Fruit fly (Drosophila melanogaster) whole organism, embryonic: ENCODE results near the gene mRpL14.

Source experiments
- Asciz ChIP-seq: fragments of 200-800 bp; sonication (Bioruptor generic); optimal IDR thresholded peaks from 2 replicates; lab custom pipeline; 2017; ENCODE audit warnings: missing biosample characterization, mild to moderate bottlenecking, missing genetic modification characterization, missing genetic modification reagents
- Bteb2 ChIP-seq: fragments of 200-800 bp; sonication (Bioruptor generic); optimal IDR thresholded peaks from 2 replicates; lab custom pipeline; 2016; ENCODE audit warnings: missing biosample characterization, missing genetic modification characterization
- CG10209 ChIP-seq: fragments of 200-800 bp; sonication (Bioruptor generic); optimal IDR thresholded peaks from 3 replicates; lab custom pipeline; 2017; ENCODE audit warnings: missing biosample characterization, mild to moderate bottlenecking, missing genetic modification characterization, missing genetic modification reagents
- CG10543 ChIP-seq: fragments of 200-800 bp; sonication (Bioruptor generic); optimal IDR thresholded peaks from 3 replicates; lab custom pipeline; 2017; ENCODE audit warnings: missing biosample characterization, mild to moderate bottlenecking, missing genetic modification characterization, moderate library complexity
- CG11723 ChIP-seq: fragments of 200-800 bp; sonication (Bioruptor generic); optimal IDR thresholded peaks from 2 replicates; lab custom pipeline; 2017; ENCODE audit warnings: missing biosample characterization, mild to moderate bottlenecking, missing genetic modification characterization
- CG12155 ChIP-seq: fragments of 200-800 bp; sonication (Bioruptor generic); optimal IDR thresholded peaks from 3 replicates; lab custom pipeline; 2016; ENCODE audit warnings: missing biosample characterization, missing genetic modification characterization
- CG12219 ChIP-seq: fragments of 200-800 bp; sonication (Bioruptor generic); optimal IDR thresholded peaks from 3 replicates; lab custom pipeline; 2018; ENCODE audit warnings: missing biosample characterization, mild to moderate bottlenecking, missing genetic modification characterization
- CG1233 ChIP-seq: fragments of 200-800 bp; sonication (Bioruptor generic); optimal IDR thresholded peaks from 4 replicates; lab custom pipeline; 2018; ENCODE audit warnings: missing biosample characterization, mild to moderate bottlenecking, missing genetic modification characterization
- CG13624 ChIP-seq: fragments of 200-800 bp; sonication (Bioruptor generic); optimal IDR thresholded peaks from 2 replicates; lab custom pipeline; 2016; ENCODE audit warnings: missing biosample characterization, missing genetic modification characterization
- CG14441 ChIP-seq: fragments of 200-800 bp; sonication (Bioruptor generic); IDR thresholded peaks from 2 replicates; pipeline ENCODE4 v1.3.6; 2022; ENCODE audit warnings: missing biosample characterization, missing genetic modification characterization
- CG15269 ChIP-seq: fragments of 200-800 bp; sonication (Bioruptor generic); optimal IDR thresholded peaks from 2 replicates; lab custom pipeline; 2018; ENCODE audit warnings: missing biosample characterization, mild to moderate bottlenecking, missing genetic modification characterization, moderate library complexity
- CG15696 ChIP-seq: fragments of 200-800 bp; sonication (Bioruptor generic); optimal IDR thresholded peaks from 2 replicates; lab custom pipeline; 2019; ENCODE audit warnings: missing biosample characterization, mild to moderate bottlenecking, missing genetic modification characterization, moderate library complexity
- CG18011 ChIP-seq: fragments of 200-800 bp; sonication (Bioruptor generic); optimal IDR thresholded peaks from 2 replicates; lab custom pipeline; 2017; ENCODE audit warnings: missing biosample characterization, missing genetic modification characterization, mild to moderate bottlenecking, moderate library complexity, missing genotype
- CG18619 ChIP-seq: fragments of 200-800 bp; sonication (Bioruptor generic); optimal IDR thresholded peaks from 3 replicates; lab custom pipeline; 2017; ENCODE audit warnings: missing biosample characterization, mild to moderate bottlenecking, missing genetic modification characterization
- CG18764 ChIP-seq: fragments of 200-800 bp; sonication (Bioruptor generic); optimal IDR thresholded peaks from 3 replicates; lab custom pipeline; 2016; ENCODE audit warnings: missing biosample characterization, missing genetic modification characterization
- CG30020 ChIP-seq: fragments of 200-800 bp; optimal IDR thresholded peaks from 2 replicates; lab custom pipeline; 2019; ENCODE audit warnings: missing biosample characterization, mild to moderate bottlenecking, missing genetic modification characterization, moderate library complexity
- CG32772 ChIP-seq: fragments of 200-800 bp; sonication (Bioruptor generic); IDR thresholded peaks from 2 replicates; pipeline ENCODE4 v1.3.6; 2022; ENCODE audit warnings: missing biosample characterization, missing genetic modification characterization
- CG6791 ChIP-seq: fragments of 200-800 bp; sonication (Bioruptor generic); IDR thresholded peaks from 3 replicates; pipeline ENCODE4 v1.3.6; 2022; ENCODE audit warnings: missing biosample characterization, missing genetic modification characterization; ENCODE audit not compliant: partially characterized antibody
- CG8388 ChIP-seq: fragments of 200-800 bp; sonication (Bioruptor generic); optimal IDR thresholded peaks from 2 replicates; lab custom pipeline; 2019; ENCODE audit warnings: missing biosample characterization, mild to moderate bottlenecking, missing genetic modification characterization, moderate library complexity
- HmgD ChIP-seq: fragments of 200-800 bp; sonication (Bioruptor generic); optimal IDR thresholded peaks from 3 replicates; lab custom pipeline; 2016; ENCODE audit warnings: missing biosample characterization, missing genetic modification characterization
- Mad ChIP-seq: fragments of 200-800 bp; sonication (Bioruptor generic); optimal IDR thresholded peaks from 2 replicates; lab custom pipeline; 2016; ENCODE audit warnings: missing biosample characterization, missing genetic modification characterization
- NC2α ChIP-seq: fragments of 200-800 bp; sonication (Bioruptor generic); optimal IDR thresholded peaks from 2 replicates; lab custom pipeline; 2016; ENCODE audit warnings: missing biosample characterization, missing genetic modification characterization
- Taf1 ChIP-seq: fragments of 200-800 bp; sonication (Bioruptor generic); IDR thresholded peaks from 2 replicates; pipeline ENCODE4 v1.3.6; 2022; ENCODE audit warnings: missing biosample characterization, missing genetic modification characterization
- Usf ChIP-seq: fragments of 200-800 bp; sonication (Bioruptor generic); optimal IDR thresholded peaks from 2 replicates; lab custom pipeline; 2017; ENCODE audit warnings: missing genotype, missing biosample characterization, missing genetic modification characterization
- Xrp1 ChIP-seq: fragments of 200-800 bp; sonication (Bioruptor generic); IDR thresholded peaks from 2 replicates; pipeline ENCODE4 v1.3.6; 2022; ENCODE audit warnings: missing biosample characterization, missing genetic modification characterization
- ap ChIP-seq: fragments of 200-800 bp; sonication (Bioruptor generic); IDR thresholded peaks from 2 replicates; pipeline ENCODE4 v1.3.6; 2022; ENCODE audit warnings: missing biosample characterization, missing genetic modification characterization
- ash1 ChIP-seq: fragments of 200-800 bp; sonication (Bioruptor generic); optimal IDR thresholded peaks from 2 replicates; lab custom pipeline; 2018; ENCODE audit warnings: missing biosample characterization, mild to moderate bottlenecking, missing genetic modification characterization
- bcd ChIP-seq: fragments of 200-800 bp; sonication (Bioruptor generic); optimal IDR thresholded peaks from 2 replicates; lab custom pipeline; 2017; ENCODE audit warnings: missing biosample characterization, mild to moderate bottlenecking, missing genetic modification characterization
- dan ChIP-seq: fragments of 200-800 bp; sonication (Bioruptor generic); IDR thresholded peaks from 2 replicates; pipeline ENCODE4 v1.3.6; 2022; ENCODE audit warnings: missing biosample characterization, missing genetic modification characterization
- dm ChIP-seq: fragments of 200-800 bp; sonication (Bioruptor generic); optimal IDR thresholded peaks from 3 replicates; lab custom pipeline; 2016; ENCODE audit warnings: missing biosample characterization, missing genetic modification characterization
- fd102C ChIP-seq: fragments of 200-800 bp; sonication (Bioruptor generic); optimal IDR thresholded peaks from 2 replicates; lab custom pipeline; 2018; ENCODE audit warnings: missing biosample characterization, mild to moderate bottlenecking, missing genetic modification characterization, moderate library complexity
- lab ChIP-seq: fragments of 200-800 bp; sonication (Bioruptor generic); optimal IDR thresholded peaks from 3 replicates; lab custom pipeline; 2017; ENCODE audit warnings: missing biosample characterization, missing genetic modification characterization, mild to moderate bottlenecking, moderate library complexity, missing genetic modification reagents
- mam ChIP-seq: fragments of 200-800 bp; sonication (Bioruptor generic); optimal IDR thresholded peaks from 3 replicates; lab custom pipeline; 2016; ENCODE audit warnings: missing biosample characterization, missing genetic modification characterization
- oc ChIP-seq: fragments of 200-800 bp; sonication (Bioruptor generic); optimal IDR thresholded peaks from 2 replicates; lab custom pipeline; 2018; ENCODE audit warnings: missing biosample characterization, mild to moderate bottlenecking, missing genetic modification characterization, moderate library complexity
- prd ChIP-seq, 3 experiments: fragments of >200 bp in 2 of 3; fragments of 200-800 bp in 1 of 3; sonication (Bioruptor generic) in 1 of 3; optimal IDR thresholded peaks in 2 of 3; IDR thresholded peaks in 1 of 3; 2 replicates in 2 of 3; 3 replicates in 1 of 3; pipeline versions ENCODE4 v1.3.6 to Lab custom; 2017 to 2022; ENCODE audit warnings: missing biosample characterization in 1 of 3, missing genetic modification characterization in 1 of 3
- repo ChIP-seq: fragments of 200-800 bp; sonication (Bioruptor generic); optimal IDR thresholded peaks from 2 replicates; lab custom pipeline; 2016; ENCODE audit warnings: missing biosample characterization, missing genetic modification characterization
- scrt ChIP-seq: fragments of 200-800 bp; sonication (Bioruptor generic); optimal IDR thresholded peaks from 2 replicates; lab custom pipeline; 2018; ENCODE audit warnings: missing biosample characterization, mild to moderate bottlenecking, missing genetic modification characterization, moderate library complexity
- sd ChIP-seq: fragments of 200-800 bp; sonication (Bioruptor generic); optimal IDR thresholded peaks from 3 replicates; lab custom pipeline; 2018; ENCODE audit warnings: missing biosample characterization, mild to moderate bottlenecking, missing genetic modification characterization, moderate library complexity
- shn ChIP-seq: fragments of 200-800 bp; sonication (Bioruptor generic); optimal IDR thresholded peaks from 3 replicates; lab custom pipeline; 2016; ENCODE audit warnings: missing biosample characterization, missing genetic modification characterization
- sim ChIP-seq: fragments of 200-800 bp; sonication (Bioruptor generic); IDR thresholded peaks from 2 replicates; pipeline ENCODE4 v1.3.6; 2022; ENCODE audit warnings: missing biosample characterization, missing genetic modification characterization
- trh ChIP-seq: fragments of 200-800 bp; sonication (Bioruptor generic); optimal IDR thresholded peaks from 2 replicates; lab custom pipeline; 2016; ENCODE audit warnings: missing biosample characterization, missing genetic modification characterization

mRpL14 gene

DNA sequence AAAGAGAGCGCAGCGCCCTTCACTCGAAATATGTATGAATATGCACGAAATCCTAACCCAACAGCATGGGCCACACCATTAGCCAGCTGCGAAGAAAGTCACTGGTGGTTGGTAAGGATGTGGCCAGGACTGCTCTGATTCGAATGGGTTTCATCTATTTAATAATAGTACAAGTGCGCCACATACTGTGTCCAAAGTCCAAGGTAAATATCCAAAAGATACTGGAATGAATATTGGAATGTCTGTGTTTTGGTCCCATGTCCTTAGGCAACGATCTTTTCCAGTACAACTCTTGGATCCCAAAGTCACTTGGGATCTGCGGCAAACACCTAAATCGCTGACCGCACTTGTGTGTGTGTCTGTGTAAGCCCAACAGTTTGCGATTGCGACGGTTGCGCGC, 38.1 kb downstream of the mRpL14 start (continued):
- TF ChIP-seq Xrp1 (peak; percentile 61), CG15696 (tag; lab: Kevin White, UChicago) (peak; percentile 2), repo (peak; percentile 54), fd102C (GFP tag; lab: Kevin White, UChicago) (no peak), bcd (GFP tag; lab: Kevin White, UChicago) (peak; percentile 69), CG10209 (peak; percentile 64), lab (GFP tag; lab: Kevin White, UChicago) (peak; percentile 68), CG12219 (GFP tag; lab: Kevin White, UChicago) (peak; percentile 47), ash1 (GFP tag; lab: Kevin White, UChicago) (no peak), CG32772 (GFP tag; lab: Robert Waterston, UW) (peak; percentile 53), CG13624 (GFP tag; lab: Kevin White, UChicago) (peak; percentile 12), CG12155 (GFP tag; lab: Kevin White, UChicago) (no peak), shn (GFP tag; lab: Kevin White, UChicago) (peak; percentile 53), HmgD (no peak), mam (GFP tag; lab: Kevin White, UChicago) (peak; percentile 58), Asciz (GFP tag; lab: Kevin White, UChicago) (peak; percentile 27), CG18764 (peak; percentile 28), NC2α (GFP tag; lab: Kevin White, UChicago) (no peak), CG6791 (no peak), CG10543 (GFP tag; lab: Kevin White, UChicago) (no peak), Bteb2 (no peak), ap (GFP tag; lab: Robert Waterston, UW) (peak; percentile 28; the same call in 1 of the 2 replicates), prd (optimal IDR thresholded peaks at IDR 0.05; lab: Kevin White, UChicago) (no peak), prd (GFP tag; IDR thresholded peaks at IDR 0.05; lab: Robert Waterston, UW) (peak; percentile 72; the same call in 2 of the 3 replicates), sd (tag; lab: Kevin White, UChicago) (no peak), trh (GFP tag; lab: Kevin White, UChicago) (no peak), scrt (peak; percentile 2), Mad (peak; percentile 44), CG11723 (GFP tag; lab: Kevin White, UChicago) (peak; percentile 44), oc (tag; lab: Kevin White, UChicago) (peak; percentile 22), sim (GFP tag; lab: Robert Waterston, UW) (peak; percentile 41; the same call in 1 of the 2 replicates), CG1233 (GFP tag; lab: Kevin White, UChicago) (peak; percentile 46), CG8388 (GFP tag; lab: Kevin White, UChicago) (peak; percentile 38), Taf1 (GFP tag; lab: Robert Waterston, UW) (0 out of 2 replicates have a peak, but pooled peaks have one; percentile 34), CG14441 (peak; percentile 74), CG18011 (GFP tag; lab: Kevin White, UChicago) (peak; percentile 14), CG18619 (GFP tag; lab: Kevin White, UChicago) (peak; percentile 50), dm (GFP tag; lab: Kevin White, UChicago) (no peak), Usf (no peak), CG15269 (tag; lab: Kevin White, UChicago) (peak; percentile 73), dan (GFP tag; lab: Robert Waterston, UW) (no peak), CG30020 (tag; lab: Kevin White, UChicago) (no peak)
